Worm (Caenorhabditis elegans) whole organism, mixed stage, embryonic: Measurements from ENCODE around the gene C05D9.7.
A peak's percentile ranks its signal among the peaks of the same experiment; 100 is the strongest.

Source experiments
- M03D4.4 ChIP-seq: sonication (generic microtip); optimal IDR thresholded peaks from 2 replicates; lab custom pipeline; 2017; ENCODE audit warnings: mild to moderate bottlenecking, missing genetic modification characterization, missing compliant biosample characterization
- bed-3 ChIP-seq: fragments of 200-800 bp; sonication (Bioruptor generic); optimal IDR thresholded peaks from 3 replicates; lab custom pipeline; 2018; ENCODE audit warnings: mild to moderate bottlenecking, missing genetic modification characterization, moderate library complexity, missing compliant biosample characterization
- blmp-1 ChIP-seq: fragments of 150-350 bp; optimal IDR thresholded peaks from 2 replicates; lab custom pipeline; 2014; ENCODE audit warnings: missing biosample characterization, missing genetic modification characterization
- ceh-39 ChIP-seq: fragments of 150-350 bp; optimal IDR thresholded peaks from 2 replicates; lab custom pipeline; 2014; ENCODE audit warnings: missing biosample characterization, missing genetic modification characterization
- ceh-43 ChIP-seq: fragments of 200-800 bp; sonication (Bioruptor generic); optimal IDR thresholded peaks from 2 replicates; lab custom pipeline; 2018; ENCODE audit warnings: mild to moderate bottlenecking, missing genetic modification characterization, moderate library complexity, missing compliant biosample characterization
- ceh-83 ChIP-seq: fragments of 200-800 bp; sonication (Bioruptor generic); optimal IDR thresholded peaks from 2 replicates; lab custom pipeline; 2018; ENCODE audit warnings: mild to moderate bottlenecking, missing genetic modification characterization, missing compliant biosample characterization
- ces-1 ChIP-seq: fragments of 150-350 bp; optimal IDR thresholded peaks from 2 replicates; lab custom pipeline; 2014; ENCODE audit warnings: missing biosample characterization, missing genetic modification reagents, missing genetic modification characterization
- cnd-1 ChIP-seq: fragments of 200-800 bp; sonication (Bioruptor generic); optimal IDR thresholded peaks from 2 replicates; lab custom pipeline; 2018; ENCODE audit warnings: mild to moderate bottlenecking, missing genetic modification characterization, missing compliant biosample characterization
- drap-1 ChIP-seq: fragments of 200-800 bp; sonication (Bioruptor generic); optimal IDR thresholded peaks from 3 replicates; lab custom pipeline; 2018; ENCODE audit warnings: mild to moderate bottlenecking, missing genetic modification characterization, missing compliant biosample characterization
- elt-1 ChIP-seq: sonication (generic microtip); optimal IDR thresholded peaks from 2 replicates; lab custom pipeline; 2017; ENCODE audit warnings: missing genetic modification characterization, mild to moderate bottlenecking, missing compliant biosample characterization, antibody characterized with exemption, moderate library complexity, borderline replicate concordance; ENCODE audit not compliant: insufficient read depth
- elt-3 ChIP-seq: fragments of 150-350 bp; optimal IDR thresholded peaks from 2 replicates; lab custom pipeline; 2014; ENCODE audit warnings: missing biosample characterization, missing genetic modification characterization
- flh-1 ChIP-seq: fragments of 200-800 bp; sonication (Bioruptor generic); optimal IDR thresholded peaks from 2 replicates; lab custom pipeline; 2018; ENCODE audit warnings: mild to moderate bottlenecking, missing genetic modification characterization, moderate library complexity, missing compliant biosample characterization
- ham-2 ChIP-seq: fragments of 200-800 bp; sonication (Bioruptor generic); optimal IDR thresholded peaks from 2 replicates; lab custom pipeline; 2018; ENCODE audit warnings: mild to moderate bottlenecking, missing genetic modification characterization, missing compliant biosample characterization
- hlh-1 ChIP-seq: fragments of 150-350 bp; optimal IDR thresholded peaks from 2 replicates; lab custom pipeline; 2014; ENCODE audit warnings: missing biosample characterization, missing genetic modification reagents, missing genetic modification characterization
- lin-13 ChIP-seq: fragments of 150-350 bp; optimal IDR thresholded peaks from 2 replicates; lab custom pipeline; 2014; ENCODE audit warnings: missing biosample characterization, missing genetic modification characterization
- lin-32 ChIP-seq: fragments of 200-800 bp; sonication (Bioruptor generic); optimal IDR thresholded peaks from 2 replicates; lab custom pipeline; 2018; ENCODE audit warnings: mild to moderate bottlenecking, missing genetic modification characterization, missing compliant biosample characterization
- lsy-2 ChIP-seq: fragments of 150-350 bp; optimal IDR thresholded peaks from 2 replicates; lab custom pipeline; 2014; ENCODE audit warnings: missing biosample characterization, missing genetic modification characterization
- mab-5 ChIP-seq: fragments of 150-350 bp; optimal IDR thresholded peaks from 2 replicates; lab custom pipeline; 2014; ENCODE audit warnings: missing biosample characterization, missing genetic modification characterization
- mep-1 ChIP-seq: fragments of 150-350 bp; optimal IDR thresholded peaks from 2 replicates; lab custom pipeline; 2017; ENCODE audit warnings: missing biosample characterization, missing genetic modification reagents, missing genetic modification characterization, inconsistent platforms
- mls-2 ChIP-seq: sonication (generic microtip); optimal IDR thresholded peaks from 2 replicates; lab custom pipeline; 2016; ENCODE audit warnings: mild to moderate bottlenecking, missing genetic modification characterization, moderate library complexity, missing compliant biosample characterization
- nhr-12 ChIP-seq: fragments of 150-350 bp; optimal IDR thresholded peaks from 2 replicates; lab custom pipeline; 2014; ENCODE audit warnings: missing biosample characterization, missing genetic modification characterization
- nhr-2 ChIP-seq: fragments of 150-350 bp; optimal IDR thresholded peaks from 2 replicates; lab custom pipeline; 2014; ENCODE audit warnings: missing biosample characterization, missing genetic modification characterization
- nhr-237 ChIP-seq: fragments of 150-350 bp; optimal IDR thresholded peaks from 2 replicates; lab custom pipeline; 2014; ENCODE audit warnings: missing biosample characterization, missing genetic modification characterization
- nhr-28 ChIP-seq: fragments of 150-350 bp; optimal IDR thresholded peaks from 2 replicates; lab custom pipeline; 2014; ENCODE audit warnings: missing biosample characterization, missing genetic modification characterization
- nhr-76 ChIP-seq: sonication (generic microtip); optimal IDR thresholded peaks from 2 replicates; lab custom pipeline; 2017; ENCODE audit warnings: missing biosample characterization, missing genetic modification characterization
- pha-4 ChIP-seq: fragments of 150-350 bp; optimal IDR thresholded peaks from 2 replicates; lab custom pipeline; 2018; ENCODE audit warnings: missing biosample characterization, missing genetic modification reagents, missing genetic modification characterization
- snpc-4 ChIP-seq: fragments of 150-350 bp; optimal IDR thresholded peaks from 2 replicates; lab custom pipeline; 2014; ENCODE audit warnings: missing biosample characterization, missing genetic modification characterization
- sptf-1 ChIP-seq: sonication (generic microtip); optimal IDR thresholded peaks from 2 replicates; lab custom pipeline; 2017; ENCODE audit warnings: mild to moderate bottlenecking, missing genetic modification characterization, moderate library complexity, missing compliant biosample characterization
- tbx-8 ChIP-seq: fragments of 200-800 bp; sonication (Bioruptor generic); optimal IDR thresholded peaks from 2 replicates; lab custom pipeline; 2018; ENCODE audit warnings: mild to moderate bottlenecking, missing genetic modification characterization, moderate library complexity, missing compliant biosample characterization
- unc-39 ChIP-seq: fragments of 150-350 bp; optimal IDR thresholded peaks from 2 replicates; lab custom pipeline; 2014; ENCODE audit warnings: missing biosample characterization, missing genetic modification characterization
- zip-8 ChIP-seq: fragments of 150-350 bp; optimal IDR thresholded peaks from 2 replicates; lab custom pipeline; 2014; ENCODE audit warnings: missing biosample characterization, missing genetic modification characterization
- ztf-11 ChIP-seq: fragments of 150-350 bp; optimal IDR thresholded peaks from 2 replicates; lab custom pipeline; 2014; ENCODE audit warnings: missing biosample characterization, missing genetic modification characterization

C05D9.7 gene

DNA sequence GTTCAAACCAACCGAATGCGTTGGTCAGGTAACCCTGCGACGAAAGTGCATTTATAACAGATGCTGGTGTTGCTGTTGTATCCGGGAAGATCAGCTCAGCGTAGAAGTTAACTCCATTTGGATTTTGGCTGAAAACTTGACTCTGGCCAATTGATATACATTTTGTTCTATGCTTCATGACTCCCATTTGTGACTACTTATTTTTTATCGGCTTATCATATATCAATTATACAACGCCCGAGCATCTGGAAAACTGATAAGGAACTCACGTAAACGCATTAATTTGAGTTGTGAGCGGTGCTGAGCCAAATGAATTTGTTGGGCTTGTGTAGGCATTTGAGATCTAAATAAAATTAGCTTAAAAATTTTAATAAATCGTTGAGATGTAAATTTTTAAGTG lies 28.2 kb upstream of the C05D9.7 start:
- TF ChIP-seq tbx-8 (no peak), elt-3 (no peak)

DNA sequence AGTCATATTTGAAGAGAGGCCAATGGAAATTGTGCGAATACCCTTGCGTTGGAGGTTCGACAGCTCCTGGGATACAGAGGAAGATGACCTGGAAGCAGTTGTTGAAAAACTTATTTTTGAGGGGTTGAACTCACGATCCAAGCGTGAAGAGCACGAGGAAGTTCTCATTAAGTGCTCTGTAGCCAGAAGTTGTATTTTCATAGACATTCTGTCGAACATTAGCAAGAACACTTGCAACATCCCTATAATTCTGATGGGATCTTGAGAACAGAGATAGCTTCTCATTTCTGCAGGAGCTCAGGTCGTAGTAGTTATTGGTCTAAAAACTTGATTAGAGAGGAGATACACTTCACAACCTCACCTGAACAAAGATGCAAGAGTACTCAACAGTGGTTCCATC lies 22.4 kb upstream of the C05D9.7 start:
- TF ChIP-seq nhr-12 (tag; lab: Kevin White, UChicago) (no peak), mep-1 (no peak), drap-1 (GFP tag; lab: Kevin White, UChicago) (no peak), unc-39 (tag; lab: Kevin White, UChicago) (no peak), mls-2 (tag; lab: Kevin White, UChicago) (no peak), flh-1 (GFP tag; lab: Kevin White, UChicago) (no peak)

DNA sequence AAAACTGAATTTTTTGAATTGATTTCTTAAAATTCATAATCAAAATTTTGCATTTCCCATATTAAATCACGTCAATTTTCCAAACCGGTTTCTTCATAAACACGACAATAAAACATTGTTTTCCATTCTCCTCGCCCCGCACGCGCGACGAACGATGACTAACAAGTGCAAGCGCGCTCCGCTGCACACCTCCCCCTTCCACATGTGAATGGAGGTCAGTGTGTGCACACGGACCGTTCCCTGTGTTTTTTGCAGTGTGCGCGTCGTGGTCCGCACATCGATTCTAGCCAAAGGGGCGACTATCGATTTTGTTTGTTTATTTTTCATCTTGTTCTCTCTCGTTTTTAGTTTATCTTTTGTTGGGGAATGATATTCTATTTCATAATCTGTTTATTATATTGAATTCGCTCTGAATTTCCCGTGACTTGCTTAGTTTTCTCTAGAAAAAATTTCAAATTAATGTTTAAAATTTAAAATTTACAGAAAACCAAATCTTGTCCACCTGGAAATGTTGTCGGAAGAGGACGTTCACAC lies 9.4 kb upstream of the C05D9.7 start, which contains the start of gene snx-1:
Gene snx-1, plus strand, starts transcription at position 484 of the 534 bp plus-strand sequence.
- TF ChIP-seq unc-39 (tag; lab: Kevin White, UChicago), result no peak
- peak; percentile 26 for TF ChIP-seq drap-1 (GFP tag; lab: Kevin White, UChicago)
- no peak for TF ChIP-seq ces-1
- peak; percentile 78 for TF ChIP-seq lin-13
- TF ChIP-seq nhr-2 (tag; lab: Kevin White, UChicago), result peak; percentile 21
- TF ChIP-seq nhr-237, result peak; percentile 35
- TF ChIP-seq pha-4 (tag; lab: Kevin White, UChicago), result peak; percentile 20
- TF ChIP-seq ceh-39, result peak; percentile 25
- no peak for TF ChIP-seq elt-1 (tag; lab: Kevin White, UChicago)
- no peak for TF ChIP-seq lsy-2
- TF ChIP-seq M03D4.4 (tag; lab: Kevin White, UChicago), result peak; percentile 29
- no peak for TF ChIP-seq ceh-43 (GFP tag; lab: Kevin White, UChicago)
- TF ChIP-seq ztf-11 (tag; lab: Kevin White, UChicago), result no peak
- TF ChIP-seq cnd-1 (tag; lab: Kevin White, UChicago), result peak; percentile 38
- TF ChIP-seq mep-1, result peak; percentile 1
- no peak for TF ChIP-seq zip-8 (tag; lab: Kevin White, UChicago)
- TF ChIP-seq sptf-1 (tag; lab: Kevin White, UChicago), result peak; percentile 52
- no peak for TF ChIP-seq hlh-1
- no peak for TF ChIP-seq mab-5
- TF ChIP-seq lin-32 (GFP tag; lab: Kevin White, UChicago), result no peak
- TF ChIP-seq tbx-8, result no peak

DNA sequence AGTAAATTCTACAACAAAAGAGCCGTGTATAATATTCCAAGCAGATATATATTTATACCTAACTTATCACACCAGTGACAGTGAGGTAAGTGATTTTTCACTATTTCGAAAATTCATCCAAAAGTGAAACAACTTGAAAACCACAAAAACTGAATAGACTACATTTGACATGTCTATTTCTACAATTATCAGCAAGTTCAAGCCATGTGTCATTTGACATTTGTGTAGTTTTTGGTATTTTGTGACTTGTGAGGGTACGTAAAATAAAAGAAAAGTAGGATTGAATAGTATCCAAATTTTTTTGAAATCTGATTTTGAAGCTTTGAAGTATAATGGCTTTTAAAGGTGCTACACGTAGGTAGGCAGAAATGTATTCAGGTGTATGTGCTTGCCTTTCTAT lies 7.0 kb upstream of the C05D9.7 start:
- TF ChIP-seq ceh-83 (GFP tag; lab: Kevin White, UChicago) (no peak), ceh-39 (no peak), ham-2 (no peak), nhr-237 (no peak), mab-5 (no peak), blmp-1 (tag; lab: Kevin White, UChicago) (no peak), nhr-28 (tag; lab: Kevin White, UChicago) (no peak), ztf-11 (tag; lab: Kevin White, UChicago) (no peak), elt-3 (no peak), hlh-1 (no peak), ces-1 (no peak), elt-1 (tag; lab: Kevin White, UChicago) (no peak), nhr-12 (tag; lab: Kevin White, UChicago) (no peak), lsy-2 (no peak), unc-39 (tag; lab: Kevin White, UChicago) (no peak), lin-32 (GFP tag; lab: Kevin White, UChicago) (no peak), pha-4 (tag; lab: Kevin White, UChicago) (no peak), mls-2 (tag; lab: Kevin White, UChicago) (no peak), nhr-76 (tag; lab: Kevin White, UChicago) (no peak), drap-1 (GFP tag; lab: Kevin White, UChicago) (no peak)

DNA sequence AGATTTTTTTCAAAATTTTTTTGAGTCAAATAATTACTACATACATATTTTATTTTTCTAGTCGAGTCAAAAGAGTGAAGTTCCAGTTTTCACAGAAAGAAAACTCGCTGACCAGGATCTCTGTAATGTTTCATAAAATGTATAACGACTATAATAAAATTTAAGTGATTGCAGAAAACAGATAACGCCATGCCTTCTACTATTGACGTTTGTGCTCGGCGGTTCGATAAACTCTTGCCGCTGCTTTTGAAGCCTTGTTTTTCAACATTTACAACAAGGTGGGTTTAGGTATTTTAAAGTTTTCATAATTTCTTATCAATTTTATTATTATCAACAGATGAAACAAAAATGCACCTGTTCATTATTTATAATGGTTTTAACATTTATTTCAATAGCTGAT lies 6.2 kb upstream of the C05D9.7 start, which contains the start of gene lmp-2:
Gene lmp-2, plus strand, starts transcription at position 190 of the 400 bp plus-strand sequence.
- TF ChIP-seq mls-2 (tag; lab: Kevin White, UChicago), result no peak
- TF ChIP-seq bed-3 (GFP tag; lab: Kevin White, UChicago), result no peak
- no peak for TF ChIP-seq nhr-12 (tag; lab: Kevin White, UChicago)
- TF ChIP-seq elt-3, result no peak
- no peak for TF ChIP-seq nhr-76 (tag; lab: Kevin White, UChicago)
- TF ChIP-seq mab-5, result no peak
- TF ChIP-seq pha-4 (tag; lab: Kevin White, UChicago), result no peak
- TF ChIP-seq snpc-4, result no peak
- no peak for TF ChIP-seq nhr-28 (tag; lab: Kevin White, UChicago)
- TF ChIP-seq mep-1, result no peak
